Worm (Caenorhabditis elegans) whole organism, L2 larva: ENCODE measurements around the gene haf-3.
"Not testable (repeated sequence)": the region's sequence is repeated elsewhere in the genome, so short reads cannot be mapped to it uniquely, and the experiment has no call there.

ENCODE experiments used
- aly-2 ChIP-seq: fragments of 150-350 bp; optimal IDR thresholded peaks from 2 replicates; lab custom pipeline; 2014; ENCODE audit warnings: missing biosample characterization, missing genetic modification characterization
- elt-3 ChIP-seq: sonication (generic microtip); optimal IDR thresholded peaks from 2 replicates; lab custom pipeline; 2017; ENCODE audit warnings: missing biosample characterization, missing genetic modification characterization
- lin-13 ChIP-seq: fragments of 150-350 bp; optimal IDR thresholded peaks from 2 replicates; lab custom pipeline; 2014; ENCODE audit warnings: missing biosample characterization, missing genetic modification reagents, missing genetic modification characterization
- lsy-2 ChIP-seq, 2 experiments: fragments of 150-350 bp in 1 of 2; sonication (generic microtip) in 1 of 2; optimal IDR thresholded peaks; 2 replicates each; lab custom pipeline; 2014 to 2017; ENCODE audit warnings: missing biosample characterization in 2 of 2, missing genetic modification characterization in 2 of 2
- mdl-1 ChIP-seq, 2 experiments: fragments of 150-350 bp in 1 of 2; sonication (generic microtip) in 1 of 2; optimal IDR thresholded peaks; 2 replicates each; lab custom pipeline; 2017; ENCODE audit warnings: missing biosample characterization in 2 of 2, missing genetic modification characterization in 2 of 2
- nhr-6 ChIP-seq: fragments of 150-350 bp; optimal IDR thresholded peaks from 2 replicates; lab custom pipeline; 2014; ENCODE audit warnings: missing biosample characterization, missing genetic modification characterization
- skn-1 ChIP-seq: sonication (generic microtip); optimal IDR thresholded peaks from 2 replicates; lab custom pipeline; 2017; ENCODE audit warnings: missing biosample characterization, missing genetic modification characterization
- snpc-4 ChIP-seq: fragments of 150-350 bp; optimal IDR thresholded peaks from 2 replicates; lab custom pipeline; 2014; ENCODE audit warnings: missing biosample characterization, missing genetic modification characterization
- unc-62 ChIP-seq: fragments of 150-350 bp; optimal IDR thresholded peaks from 2 replicates; lab custom pipeline; 2014; ENCODE audit warnings: missing biosample characterization, missing genetic modification reagents, missing genetic modification characterization
- ztf-11 ChIP-seq: sonication (generic microtip); optimal IDR thresholded peaks from 2 replicates; lab custom pipeline; 2017; ENCODE audit warnings: missing biosample characterization, missing genetic modification characterization

ce11 chrV:15802623-15803022 lies 36.7 kb upstream of the haf-3 start, which contains the start of gene T26E4.9:
- not testable (repeated sequence) for TF ChIP-seq mdl-1 (tag; optimal IDR thresholded peaks at IDR 0.05; lab: Kevin White, UChicago); ztf-11 (tag; lab: Kevin White, UChicago); nhr-6 (tag; lab: Kevin White, UChicago); aly-2 (tag; lab: Kevin White, UChicago); unc-62 (GFP tag; lab: Kevin White, UChicago); skn-1 (tag; lab: Kevin White, UChicago); elt-3 (tag; lab: Kevin White, UChicago); snpc-4 (tag; lab: Kevin White, UChicago); lsy-2 (tag; optimal IDR thresholded peaks at IDR 0.05; lab: Kevin White, UChicago); lin-13 (GFP tag; lab: Kevin White, UChicago)
